Worm (Caenorhabditis elegans) whole organism, L1 larva: ENCODE data around the gene F55G1.7.

Source experiments
- ceh-88 ChIP-seq: fragments of 200-800 bp; sonication (Bioruptor generic); IDR thresholded peaks from 2 replicates; pipeline ENCODE4 v1.3.6; 2022; ENCODE audit warnings: missing genetic modification characterization, missing compliant biosample characterization
- dpl-1 ChIP-seq, 3 experiments: fragments of 150-350 bp in 2 of 3; sonication (generic microtip) in 1 of 3; optimal IDR thresholded peaks; 2 replicates each; lab custom pipeline; 2014 to 2017; ENCODE audit warnings: missing biosample characterization in 3 of 3, missing genetic modification characterization in 3 of 3, missing genetic modification reagents in 3 of 3
- nhr-11 ChIP-seq: fragments of 150-350 bp; optimal IDR thresholded peaks from 2 replicates; lab custom pipeline; 2014; ENCODE audit warnings: missing biosample characterization, missing genetic modification characterization
- pag-3 ChIP-seq: sonication (generic microtip); optimal IDR thresholded peaks from 2 replicates; lab custom pipeline; 2017; ENCODE audit warnings: missing genetic modification characterization, mild to moderate bottlenecking, missing compliant biosample characterization, antibody characterized with exemption, borderline replicate concordance; ENCODE audit not compliant: insufficient read depth
- snpc-4 ChIP-seq: fragments of 150-350 bp; optimal IDR thresholded peaks from 2 replicates; lab custom pipeline; 2014; ENCODE audit warnings: missing biosample characterization, missing genetic modification characterization
- unc-62 ChIP-seq: fragments of 150-350 bp; optimal IDR thresholded peaks from 2 replicates; lab custom pipeline; 2014; ENCODE audit warnings: missing biosample characterization, missing genetic modification reagents, missing genetic modification characterization
- ztf-11 ChIP-seq, 2 experiments: sonication (generic microtip); optimal IDR thresholded peaks; 2 replicates each; lab custom pipeline; 2016 to 2017; ENCODE audit warnings: missing genetic modification characterization in 2 of 2, missing biosample characterization in 1 of 2, missing compliant biosample characterization in 1 of 2
- ztf-4 ChIP-seq: fragments of 150-350 bp; optimal IDR thresholded peaks from 2 replicates; lab custom pipeline; 2014; ENCODE audit warnings: missing biosample characterization, missing genetic modification characterization

DNA sequence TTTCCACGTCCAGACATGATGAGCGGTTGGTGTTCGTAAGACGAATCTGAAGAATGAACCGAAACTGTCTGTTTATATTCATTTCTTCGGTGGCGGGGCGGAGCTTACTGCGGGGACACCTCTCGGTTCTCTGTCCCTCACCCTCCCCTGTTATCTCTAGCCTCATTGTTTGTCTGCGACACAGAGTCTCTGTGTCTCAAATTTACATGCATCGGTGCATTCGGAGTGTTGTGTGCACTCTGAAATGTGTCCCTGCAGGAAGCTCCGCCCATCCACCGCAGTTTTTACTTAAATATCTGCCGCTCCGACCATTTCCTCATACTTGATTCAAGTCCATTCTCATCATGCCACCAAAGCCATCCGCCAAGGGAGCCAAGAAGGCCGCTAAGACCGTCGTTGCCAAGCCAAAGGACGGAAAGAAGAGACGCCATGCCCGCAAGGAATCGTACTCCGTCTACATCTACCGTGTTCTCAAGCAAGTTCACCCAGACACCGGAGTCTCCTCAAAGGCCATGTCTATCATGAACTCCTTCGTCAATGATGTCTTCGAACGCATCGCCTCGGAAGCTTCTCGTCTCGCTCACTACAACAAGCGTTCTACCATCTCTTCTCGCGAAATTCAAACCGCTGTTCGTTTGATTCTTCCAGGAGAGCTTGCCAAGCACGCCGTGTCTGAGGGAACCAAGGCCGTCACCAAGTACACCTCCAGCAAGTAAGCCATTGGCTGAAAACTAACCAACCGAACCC is 16.7 kb upstream of the F55G1.7 start, which contains the start of the genes his-61 and his-62:
- TF ChIP-seq ztf-4 (tag; lab: Kevin White, UChicago) (peak; percentile 28), pag-3 (tag; lab: Kevin White, UChicago) (no peak), snpc-4 (peak; percentile 25), nhr-11 (tag; lab: Kevin White, UChicago) (no peak), ceh-88 (GFP tag; lab: Robert Waterston, UW) (no peak), ztf-11 (tag; optimal IDR thresholded peaks at IDR 0.05; lab: Kevin White, UChicago) (peak in 1 of 2 experiments; percentile 93), unc-62 (GFP tag; lab: Kevin White, UChicago) (no peak), dpl-1 (GFP tag; optimal IDR thresholded peaks at IDR 0.05; lab: Kevin White, UChicago) (peak in 2 of 3 experiments; percentile 27 to 45)
